Worm (Caenorhabditis elegans) whole organism, L2 larva: ENCODE results near the gene R05H5.7.

Experiments used
- C34F6.9 ChIP-seq: fragments of 150-350 bp; optimal IDR thresholded peaks from 2 replicates; lab custom pipeline; 2014; ENCODE audit warnings: missing biosample characterization, missing genetic modification characterization
- F13H6.1 ChIP-seq: sonication (generic microtip); optimal IDR thresholded peaks from 2 replicates; lab custom pipeline; 2016; ENCODE audit warnings: missing genetic modification characterization, missing compliant biosample characterization
- R02D3.7 ChIP-seq: fragments of 150-350 bp; optimal IDR thresholded peaks from 2 replicates; lab custom pipeline; 2014; ENCODE audit warnings: missing biosample characterization, missing genetic modification characterization
- Y55F3AM.14 ChIP-seq: fragments of 200-800 bp; sonication (Bioruptor generic); optimal IDR thresholded peaks from 2 replicates; lab custom pipeline; 2018; ENCODE audit warnings: mild to moderate bottlenecking, missing genetic modification characterization, missing compliant biosample characterization
- ZK546.5 ChIP-seq: sonication (generic microtip); optimal IDR thresholded peaks from 2 replicates; lab custom pipeline; 2017; ENCODE audit warnings: missing biosample characterization, missing genetic modification characterization
- alr-1 ChIP-seq: fragments of 150-350 bp; optimal IDR thresholded peaks from 2 replicates; lab custom pipeline; 2014; ENCODE audit warnings: missing biosample characterization, missing genetic modification characterization
- aly-2 ChIP-seq: fragments of 150-350 bp; optimal IDR thresholded peaks from 2 replicates; lab custom pipeline; 2014; ENCODE audit warnings: missing biosample characterization, missing genetic modification characterization
- ama-1 ChIP-seq: fragments of 150-350 bp; optimal IDR thresholded peaks from 2 replicates; lab custom pipeline; 2018; ENCODE audit warnings: inconsistent platforms
- blmp-1 ChIP-seq: sonication (generic microtip); optimal IDR thresholded peaks from 2 replicates; lab custom pipeline; 2017; ENCODE audit warnings: missing genetic modification characterization, mild to moderate bottlenecking, missing compliant biosample characterization, antibody characterized with exemption, moderate library complexity; ENCODE audit not compliant: insufficient read depth
- ceh-16 ChIP-seq: fragments of 150-350 bp; optimal IDR thresholded peaks from 2 replicates; lab custom pipeline; 2014; ENCODE audit warnings: missing biosample characterization, missing genetic modification characterization
- ceh-82 ChIP-seq: fragments of 150-350 bp; optimal IDR thresholded peaks from 2 replicates; lab custom pipeline; 2014; ENCODE audit warnings: missing biosample characterization, missing genetic modification characterization
- crh-2 ChIP-seq: sonication (generic microtip); optimal IDR thresholded peaks from 2 replicates; lab custom pipeline; 2017; ENCODE audit warnings: missing biosample characterization, missing genetic modification characterization
- dmd-4 ChIP-seq: sonication (generic microtip); optimal IDR thresholded peaks from 2 replicates; lab custom pipeline; 2017; ENCODE audit warnings: missing biosample characterization, missing genetic modification characterization
- egl-27 ChIP-seq: sonication (generic microtip); optimal IDR thresholded peaks from 3 replicates; lab custom pipeline; 2017; ENCODE audit warnings: missing biosample characterization, missing genetic modification reagents, missing genetic modification characterization
- elt-1 ChIP-seq: fragments of 150-350 bp; optimal IDR thresholded peaks from 2 replicates; lab custom pipeline; 2014; ENCODE audit warnings: missing biosample characterization, missing genetic modification characterization
- elt-3 ChIP-seq: sonication (generic microtip); optimal IDR thresholded peaks from 2 replicates; lab custom pipeline; 2017; ENCODE audit warnings: missing biosample characterization, missing genetic modification characterization
- fos-1 ChIP-seq: fragments of 150-350 bp; optimal IDR thresholded peaks from 2 replicates; lab custom pipeline; 2014; ENCODE audit warnings: missing biosample characterization, missing genetic modification characterization
- gmeb-1 ChIP-seq: fragments of 150-350 bp; optimal IDR thresholded peaks from 2 replicates; lab custom pipeline; 2014; ENCODE audit warnings: missing biosample characterization, missing genetic modification characterization
- lin-11 ChIP-seq: fragments of 150-350 bp; sonication (generic microtip); optimal IDR thresholded peaks from 2 replicates; lab custom pipeline; 2014; ENCODE audit warnings: missing biosample characterization, missing genetic modification characterization, inconsistent platforms, mixed read lengths
- lin-13 ChIP-seq: fragments of 150-350 bp; optimal IDR thresholded peaks from 2 replicates; lab custom pipeline; 2014; ENCODE audit warnings: missing biosample characterization, missing genetic modification reagents, missing genetic modification characterization
- lin-39 ChIP-seq: fragments of 150-350 bp; optimal IDR thresholded peaks from 2 replicates; lab custom pipeline; 2014; ENCODE audit warnings: missing biosample characterization, missing genetic modification reagents, missing genetic modification characterization
- lsy-2 ChIP-seq, 2 experiments: fragments of 150-350 bp in 1 of 2; sonication (generic microtip) in 1 of 2; optimal IDR thresholded peaks; 2 replicates each; lab custom pipeline; 2014 to 2017; ENCODE audit warnings: missing biosample characterization in 2 of 2, missing genetic modification characterization in 2 of 2
- mab-5 ChIP-seq: fragments of 150-350 bp; optimal IDR thresholded peaks from 2 replicates; lab custom pipeline; 2014; ENCODE audit warnings: missing biosample characterization, missing genetic modification characterization
- mbf-1 ChIP-seq: sonication (generic microtip); optimal IDR thresholded peaks from 2 replicates; lab custom pipeline; 2017; ENCODE audit warnings: missing biosample characterization, missing genetic modification characterization
- mdl-1 ChIP-seq, 2 experiments: fragments of 150-350 bp in 1 of 2; sonication (generic microtip) in 1 of 2; optimal IDR thresholded peaks; 2 replicates each; lab custom pipeline; 2017; ENCODE audit warnings: missing biosample characterization in 2 of 2, missing genetic modification characterization in 2 of 2
- nhr-10 ChIP-seq: sonication (generic microtip); optimal IDR thresholded peaks from 2 replicates; lab custom pipeline; 2017; ENCODE audit warnings: missing biosample characterization, missing genetic modification characterization
- nhr-11 ChIP-seq: fragments of 150-350 bp; optimal IDR thresholded peaks from 2 replicates; lab custom pipeline; 2014; ENCODE audit warnings: missing biosample characterization, missing genetic modification characterization
- nhr-12 ChIP-seq: fragments of 150-350 bp; optimal IDR thresholded peaks from 2 replicates; lab custom pipeline; 2014; ENCODE audit warnings: missing biosample characterization, missing genetic modification characterization
- nhr-129 ChIP-seq: fragments of 150-350 bp; optimal IDR thresholded peaks from 2 replicates; lab custom pipeline; 2014; ENCODE audit warnings: missing biosample characterization, missing genetic modification characterization
- nhr-21 ChIP-seq: fragments of 150-350 bp; optimal IDR thresholded peaks from 2 replicates; lab custom pipeline; 2014; ENCODE audit warnings: missing biosample characterization, missing genetic modification characterization
- nhr-23 ChIP-seq: fragments of 150-350 bp; optimal IDR thresholded peaks from 2 replicates; lab custom pipeline; 2014; ENCODE audit warnings: missing biosample characterization, missing genetic modification reagents, missing genetic modification characterization
- nhr-237 ChIP-seq: fragments of 150-350 bp; optimal IDR thresholded peaks from 2 replicates; lab custom pipeline; 2014; ENCODE audit warnings: missing biosample characterization, missing genetic modification characterization
- nhr-25 ChIP-seq: fragments of 150-350 bp; sonication (generic microtip); optimal IDR thresholded peaks from 3 replicates; lab custom pipeline; 2014; ENCODE audit warnings: missing biosample characterization, missing genetic modification characterization
- nhr-6 ChIP-seq: fragments of 150-350 bp; optimal IDR thresholded peaks from 2 replicates; lab custom pipeline; 2014; ENCODE audit warnings: missing biosample characterization, missing genetic modification characterization
- nhr-77 ChIP-seq: fragments of 150-350 bp; optimal IDR thresholded peaks from 2 replicates; lab custom pipeline; 2014; ENCODE audit warnings: missing biosample characterization, missing genetic modification characterization
- peb-1 ChIP-seq: fragments of 150-350 bp; optimal IDR thresholded peaks from 2 replicates; lab custom pipeline; 2014; ENCODE audit warnings: missing biosample characterization, missing genetic modification characterization
- sem-4 ChIP-seq: fragments of 150-350 bp; optimal IDR thresholded peaks from 2 replicates; lab custom pipeline; 2014; ENCODE audit warnings: missing biosample characterization, missing genetic modification reagents, missing genetic modification characterization
- skn-1 ChIP-seq: sonication (generic microtip); optimal IDR thresholded peaks from 2 replicates; lab custom pipeline; 2017; ENCODE audit warnings: missing biosample characterization, missing genetic modification characterization
- sma-3 ChIP-seq: sonication (generic microtip); optimal IDR thresholded peaks from 2 replicates; lab custom pipeline; 2016; ENCODE audit warnings: missing genetic modification reagents, missing genetic modification characterization, missing compliant biosample characterization
- sma-9 ChIP-seq, 2 experiments: fragments of 150-350 bp in 1 of 2; sonication (generic microtip) in 1 of 2; optimal IDR thresholded peaks; 2 replicates each; lab custom pipeline; 2014 to 2016; ENCODE audit warnings: missing genetic modification characterization in 2 of 2, mild to moderate bottlenecking in 1 of 2, missing biosample characterization in 1 of 2, missing compliant biosample characterization in 1 of 2, missing genetic modification reagents in 1 of 2, moderate library complexity in 1 of 2
- snpc-4 ChIP-seq: fragments of 150-350 bp; optimal IDR thresholded peaks from 2 replicates; lab custom pipeline; 2014; ENCODE audit warnings: missing biosample characterization, missing genetic modification characterization
- unc-39 ChIP-seq: fragments of 150-350 bp; optimal IDR thresholded peaks from 2 replicates; lab custom pipeline; 2014; ENCODE audit warnings: missing biosample characterization, missing genetic modification characterization
- unc-55 ChIP-seq: fragments of 150-350 bp; sonication (generic microtip); optimal IDR thresholded peaks from 3 replicates; lab custom pipeline; 2014; ENCODE audit warnings: missing biosample characterization, missing genetic modification reagents, missing genetic modification characterization
- unc-62 ChIP-seq: fragments of 150-350 bp; optimal IDR thresholded peaks from 2 replicates; lab custom pipeline; 2014; ENCODE audit warnings: missing biosample characterization, missing genetic modification reagents, missing genetic modification characterization
- zag-1 ChIP-seq: fragments of 150-350 bp; optimal IDR thresholded peaks from 2 replicates; lab custom pipeline; 2014; ENCODE audit warnings: missing biosample characterization, missing genetic modification characterization
- ztf-1 ChIP-seq: fragments of 200-800 bp; sonication (Bioruptor generic); conservative IDR thresholded peaks from 2 replicates; pipeline ENCODE4 v1.3.6; 2022; ENCODE audit warnings: missing genetic modification characterization, missing compliant biosample characterization
- ztf-11 ChIP-seq: sonication (generic microtip); optimal IDR thresholded peaks from 2 replicates; lab custom pipeline; 2017; ENCODE audit warnings: missing biosample characterization, missing genetic modification characterization
- ztf-4 ChIP-seq: fragments of 150-350 bp; optimal IDR thresholded peaks from 2 replicates; lab custom pipeline; 2014; ENCODE audit warnings: missing biosample characterization, missing genetic modification characterization

The R05H5.7 gene

ce11 chrII:10166365-10166764, 25.9 kb upstream of the R05H5.7 start:
- TF ChIP-seq lin-11 (tag; lab: Kevin White, UChicago) (peak; percentile 0), peb-1 (tag; lab: Kevin White, UChicago) (no peak)

- TF ChIP-seq C34F6.9 (tag; lab: Kevin White, UChicago) (peak; percentile 13), elt-3 (no peak)
Observed at ce11 chrII:10167731-10168130, 24.6 kb upstream of the R05H5.7 start.

DNA sequence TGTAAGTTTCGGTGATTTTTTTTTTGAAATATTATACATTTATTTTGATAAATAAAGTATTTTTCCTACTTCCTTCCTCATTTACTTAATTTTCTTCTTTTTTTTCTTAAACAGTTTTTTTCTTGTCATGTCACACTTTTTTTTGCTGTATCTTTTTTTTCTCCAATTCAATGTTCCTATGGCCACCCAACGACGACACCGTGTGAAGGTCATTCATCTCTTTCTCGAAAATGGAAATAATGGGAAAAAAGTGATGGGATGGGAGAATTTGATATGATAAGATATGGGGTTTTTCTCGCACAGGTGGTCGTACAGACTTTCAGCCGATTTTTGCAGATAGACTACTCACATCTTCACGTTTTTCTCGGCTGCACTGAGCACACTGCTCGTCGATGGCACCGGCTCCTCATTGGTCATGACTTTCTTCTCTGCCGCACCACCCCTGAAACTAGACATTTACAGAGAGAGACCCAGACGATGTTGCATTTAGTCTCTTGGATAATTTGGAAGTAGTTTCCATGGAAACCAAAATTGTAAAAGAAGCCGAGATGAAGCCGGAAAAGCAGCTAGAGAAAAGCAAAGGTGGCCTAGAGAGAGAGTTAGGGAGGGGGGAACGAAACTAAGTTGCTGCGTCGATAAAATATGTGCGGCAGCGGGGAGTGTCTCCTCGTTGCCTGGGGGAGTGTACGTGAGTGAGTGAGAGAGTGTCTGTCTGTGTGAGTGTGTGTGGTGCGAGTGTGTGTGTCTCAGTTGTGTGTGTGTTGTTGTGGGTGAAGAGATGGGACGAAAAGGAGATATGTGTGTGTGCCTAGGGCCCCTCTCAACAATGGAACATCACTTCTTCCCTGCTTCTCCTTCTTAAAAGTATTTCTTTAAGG, 23.2 kb upstream of the R05H5.7 start, which contains the start of gene daf-19:
TSS of gene daf-19 (minus strand) at position 442 of the 878 bp plus-strand sequence.
- TF ChIP-seq nhr-25 (tag; lab: Kevin White, UChicago) (no peak), alr-1 (no peak), dmd-4 (tag; lab: Kevin White, UChicago) (no peak), nhr-237 (tag; lab: Kevin White, UChicago) (no peak), sma-9 (GFP tag; optimal IDR thresholded peaks at IDR 0.05; lab: Kevin White, UChicago) (peak; percentile 53), sma-9 (tag; optimal IDR thresholded peaks at IDR 0.05; lab: Kevin White, UChicago) (no peak), unc-55 (peak; percentile 76), snpc-4 (tag; lab: Kevin White, UChicago) (no peak), lsy-2 (tag; optimal IDR thresholded peaks at IDR 0.05; lab: Kevin White, UChicago) (peak; percentile 27 to 65), mbf-1 (no peak), lin-11 (tag; lab: Kevin White, UChicago) (peak; percentile 63), zag-1 (tag; lab: Kevin White, UChicago) (peak; percentile 43), nhr-21 (tag; lab: Kevin White, UChicago) (peak; percentile 55), aly-2 (tag; lab: Kevin White, UChicago) (no peak), C34F6.9 (tag; lab: Kevin White, UChicago) (peak; percentile 78), elt-3 (no peak), ceh-16 (tag; lab: Kevin White, UChicago) (no peak), mdl-1 (tag; optimal IDR thresholded peaks at IDR 0.05; lab: Kevin White, UChicago) (peak in 1 of 2 experiments; percentile 36), ceh-82 (tag; lab: Kevin White, UChicago) (no peak), sma-3 (GFP tag; lab: Kevin White, UChicago) (peak; percentile 13), ZK546.5 (no peak), unc-39 (peak; percentile 82), nhr-23 (tag; lab: Kevin White, UChicago) (no peak), unc-62 (GFP tag; lab: Kevin White, UChicago) (no peak), ztf-4 (peak; percentile 56), sem-4 (tag; lab: Kevin White, UChicago) (no peak), nhr-129 (tag; lab: Kevin White, UChicago) (peak; percentile 71), nhr-77 (tag; lab: Kevin White, UChicago) (no peak), Y55F3AM.14 (GFP tag; lab: Kevin White, UChicago) (peak; percentile 38), crh-2 (tag; lab: Kevin White, UChicago) (peak; percentile 59), nhr-10 (tag; lab: Kevin White, UChicago) (peak; percentile 5), mab-5 (no peak), lin-39 (tag; lab: Kevin White, UChicago) (no peak), lin-13 (GFP tag; lab: Kevin White, UChicago) (peak; percentile 49), skn-1 (no peak), egl-27 (tag; lab: Kevin White, UChicago) (peak; percentile 48), F13H6.1 (tag; lab: Kevin White, UChicago) (peak; percentile 61), ama-1 (lab: Kevin White, UChicago) (peak; percentile 30), ztf-1 (GFP tag; lab: Robert Waterston, UW) (no peak), fos-1 (peak; percentile 33), elt-1 (tag; lab: Kevin White, UChicago) (no peak), nhr-12 (tag; lab: Kevin White, UChicago) (no peak), blmp-1 (tag; lab: Kevin White, UChicago) (no peak), ztf-11 (tag; lab: Kevin White, UChicago) (peak; percentile 12), R02D3.7 (tag; lab: Kevin White, UChicago) (no peak), peb-1 (tag; lab: Kevin White, UChicago) (no peak), nhr-6 (tag; lab: Kevin White, UChicago) (no peak), gmeb-1 (tag; lab: Kevin White, UChicago) (no peak), nhr-11 (tag; lab: Kevin White, UChicago) (no peak)
- TF ChIP-seq, all 48 proteins: peak for 21
